Fruit fly (Drosophila melanogaster) whole organism, prepupa: ENCODE data around the gene Mst27D.

ENCODE experiments used
- CG10631 ChIP-seq: fragments of 200-800 bp; sonication (Bioruptor generic); optimal IDR thresholded peaks from 2 replicates; lab custom pipeline; 2016; ENCODE audit warnings: missing biosample characterization, missing genetic modification characterization
- CG10669 ChIP-seq: fragments of 200-800 bp; sonication (Bioruptor generic); optimal IDR thresholded peaks from 3 replicates; lab custom pipeline; 2018; ENCODE audit warnings: missing biosample characterization, mild to moderate bottlenecking, missing genetic modification characterization, moderate library complexity
- CG11294 ChIP-seq: fragments of 200-800 bp; sonication (Bioruptor generic); IDR thresholded peaks from 2 replicates; pipeline ENCODE4 v1.3.6; 2022; ENCODE audit warnings: missing biosample characterization, missing genetic modification characterization
- CG1621 ChIP-seq: fragments of 200-800 bp; sonication (Bioruptor generic); optimal IDR thresholded peaks from 3 replicates; lab custom pipeline; 2018; ENCODE audit warnings: missing biosample characterization, mild to moderate bottlenecking, missing genetic modification characterization
- CG16779 ChIP-seq: fragments of 200-800 bp; sonication (Bioruptor generic); optimal IDR thresholded peaks from 3 replicates; lab custom pipeline; 2017; ENCODE audit warnings: missing biosample characterization, mild to moderate bottlenecking, missing genetic modification characterization
- CG3032 ChIP-seq: fragments of 200-800 bp; optimal IDR thresholded peaks from 2 replicates; lab custom pipeline; 2019; ENCODE audit warnings: missing biosample characterization, mild to moderate bottlenecking, missing genetic modification characterization, moderate library complexity
- CG31627 ChIP-seq: fragments of 200-800 bp; sonication (Bioruptor generic); optimal IDR thresholded peaks from 3 replicates; lab custom pipeline; 2016; ENCODE audit warnings: missing biosample characterization, missing genetic modification characterization
- CG32006 ChIP-seq: fragments of 200-800 bp; sonication (Bioruptor generic); optimal IDR thresholded peaks from 3 replicates; lab custom pipeline; 2017; ENCODE audit warnings: missing biosample characterization, mild to moderate bottlenecking, missing genetic modification characterization
- CG34406 ChIP-seq: fragments of 200-800 bp; sonication (Bioruptor generic); optimal IDR thresholded peaks from 3 replicates; lab custom pipeline; 2016; ENCODE audit warnings: missing biosample characterization, missing genetic modification characterization
- CG3919 ChIP-seq: fragments of 200-800 bp; sonication (Bioruptor generic); optimal IDR thresholded peaks from 3 replicates; lab custom pipeline; 2016; ENCODE audit warnings: missing biosample characterization, missing genetic modification characterization
- CG4318 ChIP-seq: fragments of 200-800 bp; sonication (Bioruptor generic); optimal IDR thresholded peaks from 3 replicates; lab custom pipeline; 2017; ENCODE audit warnings: missing biosample characterization, mild to moderate bottlenecking, missing genetic modification characterization
- CG6163 ChIP-seq: fragments of 200-800 bp; sonication (Bioruptor generic); IDR thresholded peaks from 3 replicates; pipeline ENCODE4 v1.3.6; 2022; ENCODE audit warnings: missing biosample characterization, missing genetic modification characterization
- CG6276 ChIP-seq: fragments of 200-800 bp; sonication (Bioruptor generic); optimal IDR thresholded peaks from 2 replicates; lab custom pipeline; 2017; ENCODE audit warnings: missing biosample characterization, mild to moderate bottlenecking, missing genetic modification characterization
- CG6792 ChIP-seq: fragments of 200-800 bp; sonication (Bioruptor generic); optimal IDR thresholded peaks from 3 replicates; lab custom pipeline; 2016; ENCODE audit warnings: missing biosample characterization, missing genetic modification characterization
- CG6808 ChIP-seq: fragments of 200-800 bp; sonication (Bioruptor generic); optimal IDR thresholded peaks from 3 replicates; lab custom pipeline; 2017; ENCODE audit warnings: missing biosample characterization, missing genetic modification characterization, mild to moderate bottlenecking, moderate library complexity, missing genetic modification reagents
- CG7368 ChIP-seq: fragments of 200-800 bp; sonication (Bioruptor generic); optimal IDR thresholded peaks from 3 replicates; lab custom pipeline; 2016; ENCODE audit warnings: missing biosample characterization, missing genetic modification characterization
- CG8119 ChIP-seq: fragments of 200-800 bp; sonication (Bioruptor generic); IDR thresholded peaks from 3 replicates; pipeline ENCODE4 v1.3.6; 2022; ENCODE audit warnings: missing biosample characterization, missing genetic modification characterization
- CG8319 ChIP-seq: fragments of 200-800 bp; sonication (Bioruptor generic); optimal IDR thresholded peaks from 3 replicates; lab custom pipeline; 2016; ENCODE audit warnings: missing biosample characterization, missing genetic modification characterization
- CG8632 ChIP-seq: fragments of 200-800 bp; sonication (Bioruptor generic); optimal IDR thresholded peaks from 3 replicates; lab custom pipeline; 2016; ENCODE audit warnings: missing biosample characterization, missing genetic modification characterization
- CG9139 ChIP-seq: fragments of 200-800 bp; sonication (Bioruptor generic); optimal IDR thresholded peaks from 3 replicates; lab custom pipeline; 2017; ENCODE audit warnings: missing biosample characterization, mild to moderate bottlenecking, missing genetic modification characterization
- Eip75B ChIP-seq: fragments of 200-800 bp; sonication (Bioruptor generic); optimal IDR thresholded peaks from 3 replicates; lab custom pipeline; 2016; ENCODE audit warnings: missing biosample characterization, missing genetic modification characterization
- Eip78C ChIP-seq: fragments of 200-800 bp; sonication (Bioruptor generic); peaks from one replicate; lab custom pipeline; 2016; ENCODE audit warnings: missing biosample characterization, missing genetic modification characterization
- Ets21C ChIP-seq: fragments of 200-800 bp; sonication (Bioruptor generic); optimal IDR thresholded peaks from 3 replicates; lab custom pipeline; 2016; ENCODE audit warnings: missing biosample characterization, missing genetic modification characterization
- Ets96B ChIP-seq: fragments of 200-800 bp; optimal IDR thresholded peaks from 2 replicates; lab custom pipeline; 2019; ENCODE audit warnings: missing biosample characterization, mild to moderate bottlenecking, missing genetic modification characterization, moderate library complexity
- Gug ChIP-seq: fragments of 200-800 bp; sonication (Bioruptor generic); IDR thresholded peaks from 2 replicates; pipeline ENCODE4 v1.3.6; 2022; ENCODE audit warnings: missing biosample characterization, missing genetic modification characterization
- Hr38 ChIP-seq: sonication (Bioruptor generic); optimal IDR thresholded peaks from 2 replicates; lab custom pipeline; 2016; ENCODE audit warnings: missing biosample characterization, missing genetic modification characterization
- Hr4 ChIP-seq: fragments of 200-800 bp; sonication (Bioruptor generic); optimal IDR thresholded peaks from 3 replicates; lab custom pipeline; 2016; ENCODE audit warnings: missing biosample characterization, missing genetic modification characterization
- Lpt ChIP-seq: fragments of 200-800 bp; sonication (Bioruptor generic); optimal IDR thresholded peaks from 3 replicates; lab custom pipeline; 2016; ENCODE audit warnings: missing biosample characterization, missing genetic modification characterization
- OdsH ChIP-seq: fragments of 200-800 bp; sonication (Bioruptor generic); optimal IDR thresholded peaks from 3 replicates; lab custom pipeline; 2016; ENCODE audit warnings: missing biosample characterization, missing genetic modification characterization
- Smox ChIP-seq: fragments of 200-800 bp; sonication (Bioruptor generic); optimal IDR thresholded peaks from 3 replicates; lab custom pipeline; 2016; ENCODE audit warnings: missing biosample characterization, missing genetic modification characterization
- Sox102F ChIP-seq: fragments of 200-800 bp; sonication (Bioruptor generic); optimal IDR thresholded peaks from 2 replicates; lab custom pipeline; 2016; ENCODE audit warnings: missing biosample characterization, mild to moderate bottlenecking, missing genetic modification characterization
- Sox14 ChIP-seq: fragments of 200-800 bp; sonication (Bioruptor generic); optimal IDR thresholded peaks from 3 replicates; lab custom pipeline; 2016; ENCODE audit warnings: missing biosample characterization, missing genetic modification characterization
- Sox15 ChIP-seq: fragments of 200-800 bp; sonication (Bioruptor generic); optimal IDR thresholded peaks from 3 replicates; lab custom pipeline; 2016; ENCODE audit warnings: missing biosample characterization, missing genetic modification characterization
- achi ChIP-seq: fragments of 200-800 bp; sonication (Bioruptor generic); optimal IDR thresholded peaks from 3 replicates; lab custom pipeline; 2016; ENCODE audit warnings: missing biosample characterization, missing genetic modification characterization
- acj6 ChIP-seq: fragments of 200-800 bp; sonication (Bioruptor generic); optimal IDR thresholded peaks from 3 replicates; lab custom pipeline; 2016; ENCODE audit warnings: missing biosample characterization, missing genetic modification characterization
- cyc ChIP-seq: fragments of 200-800 bp; sonication (Bioruptor generic); optimal IDR thresholded peaks from 3 replicates; lab custom pipeline; 2016; ENCODE audit warnings: missing biosample characterization, missing genetic modification characterization
- dac ChIP-seq: fragments of 200-800 bp; sonication (Bioruptor generic); optimal IDR thresholded peaks from 2 replicates; lab custom pipeline; 2017; ENCODE audit warnings: missing biosample characterization, mild to moderate bottlenecking, missing genetic modification characterization
- dsx ChIP-seq: fragments of 200-800 bp; optimal IDR thresholded peaks from 3 replicates; lab custom pipeline; 2019; ENCODE audit warnings: missing biosample characterization, mild to moderate bottlenecking, missing genetic modification characterization, moderate library complexity; ENCODE audit not compliant: poor library complexity, severe bottlenecking
- eg ChIP-seq: fragments of 200-800 bp; sonication (Bioruptor generic); IDR thresholded peaks from 3 replicates; pipeline ENCODE4 v1.3.6; 2022; ENCODE audit warnings: missing biosample characterization, missing genetic modification characterization
- fd59A ChIP-seq: fragments of 200-800 bp; sonication (Bioruptor generic); optimal IDR thresholded peaks from 2 replicates; lab custom pipeline; 2017; ENCODE audit warnings: missing biosample characterization, mild to moderate bottlenecking, missing genetic modification characterization, missing genetic modification reagents
- fd85E ChIP-seq: fragments of 200-800 bp; sonication (Bioruptor generic); optimal IDR thresholded peaks from 3 replicates; lab custom pipeline; 2016; ENCODE audit warnings: missing biosample characterization, missing genetic modification characterization
- fkh ChIP-seq: fragments of 200-800 bp; sonication (Bioruptor generic); optimal IDR thresholded peaks from 3 replicates; lab custom pipeline; 2017; ENCODE audit warnings: missing biosample characterization, mild to moderate bottlenecking, missing genetic modification characterization, moderate library complexity
- lz ChIP-seq: fragments of 200-800 bp; sonication (Bioruptor generic); optimal IDR thresholded peaks from 3 replicates; lab custom pipeline; 2016; ENCODE audit warnings: missing biosample characterization, missing genetic modification characterization
- net ChIP-seq: fragments of 200-800 bp; sonication (Bioruptor generic); optimal IDR thresholded peaks from 3 replicates; lab custom pipeline; 2016; ENCODE audit warnings: missing biosample characterization, missing genetic modification characterization
- pdm3 ChIP-seq: fragments of 200-800 bp; sonication (Bioruptor generic); optimal IDR thresholded peaks from 3 replicates; lab custom pipeline; 2016; ENCODE audit warnings: missing biosample characterization, missing genetic modification characterization
- spab ChIP-seq: fragments of 200-800 bp; sonication (Bioruptor generic); optimal IDR thresholded peaks from 2 replicates; lab custom pipeline; 2017; ENCODE audit warnings: missing biosample characterization, mild to moderate bottlenecking, missing genetic modification characterization, missing genetic modification reagents
- ss ChIP-seq, 2 experiments: fragments of 200-800 bp; sonication (Bioruptor generic); optimal IDR thresholded peaks; 2 replicates in 1 of 2; 3 replicates in 1 of 2; lab custom pipeline; 2017 to 2018; ENCODE audit warnings: mild to moderate bottlenecking in 2 of 2, missing biosample characterization in 2 of 2, missing genetic modification characterization in 2 of 2, moderate library complexity in 1 of 2
- svp ChIP-seq: fragments of 200-800 bp; sonication (Bioruptor generic); peaks from one replicate; lab custom pipeline; 2016; ENCODE audit warnings: missing biosample characterization, missing genetic modification characterization
- topi ChIP-seq: fragments of 200-800 bp; sonication (Bioruptor generic); optimal IDR thresholded peaks from 3 replicates; lab custom pipeline; 2016; ENCODE audit warnings: missing biosample characterization, missing genetic modification characterization
- vri ChIP-seq: fragments of 200-800 bp; sonication (Bioruptor generic); optimal IDR thresholded peaks from 3 replicates; lab custom pipeline; 2016; ENCODE audit warnings: missing biosample characterization, mild to moderate bottlenecking, missing genetic modification characterization

Mst27D gene

DNA sequence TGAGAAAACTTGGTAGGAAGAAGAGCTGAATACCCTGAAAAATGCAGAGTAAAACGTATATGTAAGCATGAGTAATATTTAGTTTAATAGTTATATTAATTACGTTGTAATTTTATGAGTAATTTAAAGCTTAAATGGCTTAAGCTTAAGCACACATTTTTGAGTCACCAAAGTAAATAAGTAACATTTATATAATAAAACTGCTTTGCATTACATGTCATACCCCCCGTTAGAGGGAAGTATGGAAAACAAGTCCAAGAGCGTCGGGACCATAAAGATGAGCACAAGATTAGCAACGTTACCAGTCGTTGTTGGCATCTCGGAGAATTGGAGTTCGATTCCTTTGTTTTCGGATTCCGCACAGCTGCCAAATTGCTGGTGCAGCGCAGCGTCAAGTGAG is 33.7 kb upstream of the Mst27D start (continued):
- TF ChIP-seq lz (GFP tag; lab: Kevin White, UChicago) (peak; percentile 35), CG8119 (GFP tag; lab: Robert Waterston, UW) (no peak), pdm3 (peak; percentile 53), CG4318 (no peak), CG1621 (tag; lab: Kevin White, UChicago) (no peak), dac (GFP tag; lab: Kevin White, UChicago) (no peak), Sox102F (GFP tag; lab: Kevin White, UChicago) (peak; percentile 38)

DNA sequence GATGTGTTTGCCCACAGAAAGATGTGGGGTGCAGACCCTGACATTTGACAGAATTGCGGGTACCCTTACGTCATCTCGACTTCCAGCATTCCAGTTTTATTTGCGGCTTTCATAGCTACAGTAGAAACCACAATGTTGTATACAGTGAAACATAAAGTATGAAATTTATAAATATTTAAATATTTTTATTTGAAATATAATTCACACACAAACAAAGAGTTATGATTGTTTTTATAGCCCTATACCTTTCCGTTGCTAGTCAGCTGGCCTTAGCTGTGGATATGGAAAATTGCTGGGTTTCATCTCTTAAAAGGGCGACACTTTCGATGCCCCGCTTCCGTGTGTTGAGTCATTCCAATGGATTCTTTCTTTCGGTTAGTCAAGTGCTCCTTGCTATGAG is 30.3 kb upstream of the Mst27D start:
- TF ChIP-seq Sox102F (GFP tag; lab: Kevin White, UChicago) (peak; percentile 21), vri (GFP tag; lab: Kevin White, UChicago) (no peak), CG34406 (peak; percentile 52), Hr38 (no peak), Lpt (GFP tag; lab: Kevin White, UChicago) (no peak), CG1621 (tag; lab: Kevin White, UChicago) (peak; percentile 14), CG16779 (tag; lab: Kevin White, UChicago) (no peak), net (GFP tag; lab: Kevin White, UChicago) (peak; percentile 4), CG3032 (tag; lab: Kevin White, UChicago) (peak; percentile 44), CG6792 (peak; percentile 31), ss (GFP tag; optimal IDR thresholded peaks at IDR 0.05; lab: Kevin White, UChicago) (peak in 1 of 2 experiments; percentile 12), cyc (GFP tag; lab: Kevin White, UChicago) (peak; percentile 1), OdsH (GFP tag; lab: Kevin White, UChicago) (peak; percentile 41), Sox15 (peak; percentile 12), CG11294 (GFP tag; lab: Robert Waterston, UW) (no peak), Hr4 (peak; percentile 23), eg (GFP tag; lab: Robert Waterston, UW) (peak; percentile 42; the same call in 1 of the 3 replicates), fd59A (GFP tag; lab: Kevin White, UChicago) (no peak), dsx (GFP tag; lab: Kevin White, UChicago) (peak; percentile 39), Smox (GFP tag; lab: Kevin White, UChicago) (peak; percentile 21), CG6276 (no peak), CG9139 (GFP tag; lab: Kevin White, UChicago) (no peak), CG6808 (no peak), CG10631 (GFP tag; lab: Kevin White, UChicago) (peak; percentile 3), CG10669 (GFP tag; lab: Kevin White, UChicago) (peak; percentile 35), Gug (no peak), CG3919 (peak; percentile 46), Ets96B (tag; lab: Kevin White, UChicago) (peak; percentile 41), CG8119 (GFP tag; lab: Robert Waterston, UW) (peak; percentile 42; the same call in 1 of the 3 replicates), Ets21C (no peak), svp (peak; percentile 66), CG8632 (peak; percentile 44), achi (peak; percentile 44), spab (GFP tag; lab: Kevin White, UChicago) (no peak), acj6 (peak; percentile 35), Eip78C (GFP tag; lab: Kevin White, UChicago) (peak; percentile 76), Sox14 (no peak), Eip75B (GFP tag; lab: Kevin White, UChicago) (no peak), CG8319 (no peak), lz (GFP tag; lab: Kevin White, UChicago) (peak; percentile 22), fd85E (GFP tag; lab: Kevin White, UChicago) (no peak), fkh (no peak), topi (GFP tag; lab: Kevin White, UChicago) (peak; percentile 7), pdm3 (peak; percentile 33), CG31627 (GFP tag; lab: Kevin White, UChicago) (peak; percentile 20), CG7368 (GFP tag; lab: Kevin White, UChicago) (no peak), CG32006 (peak; percentile 36), CG6163 (peak; percentile 70)
